Worm (Caenorhabditis elegans) whole organism, young adult: ENCODE data around the gene emc-1.
"Not testable (repeated sequence)": the region's sequence is repeated elsewhere in the genome, so short reads cannot be mapped to it uniquely, and the experiment has no call there.

ENCODE experiments used
- F10E7.11 ChIP-seq: sonication (generic microtip); optimal IDR thresholded peaks from 2 replicates; lab custom pipeline; 2017; ENCODE audit warnings: mild to moderate bottlenecking, missing genetic modification characterization, moderate library complexity, missing compliant biosample characterization
- F49E8.2 ChIP-seq: sonication (generic microtip); optimal IDR thresholded peaks from 3 replicates; lab custom pipeline; 2017; ENCODE audit warnings: missing genetic modification characterization, mild to moderate bottlenecking, missing compliant biosample characterization, antibody characterized with exemption, moderate library complexity; ENCODE audit not compliant: insufficient read depth
- ama-1 ChIP-seq, 3 experiments: fragments of 150-350 bp in 1 of 3; sonication (generic microtip) in 2 of 3; optimal IDR thresholded peaks; 2 replicates each; lab custom pipeline; 2014 to 2018; ENCODE audit warnings: missing biosample characterization in 2 of 3, missing genetic modification characterization in 2 of 3, missing genetic modification reagents in 2 of 3
- atf-7 ChIP-seq: sonication (generic microtip); optimal IDR thresholded peaks from 2 replicates; lab custom pipeline; 2017; ENCODE audit warnings: mild to moderate bottlenecking, missing genetic modification characterization, missing compliant biosample characterization
- bed-2 ChIP-seq: fragments of 200-800 bp; sonication (Bioruptor generic); IDR thresholded peaks from 2 replicates; pipeline ENCODE4 v1.3.6; 2022; ENCODE audit warnings: missing genetic modification reagents, missing genetic modification characterization, missing compliant biosample characterization
- ceh-40 ChIP-seq: fragments of 200-800 bp; sonication (Bioruptor generic); IDR thresholded peaks from 2 replicates; pipeline ENCODE4 v1.3.6; 2022; ENCODE audit warnings: missing genetic modification characterization, missing compliant biosample characterization
- die-1 ChIP-seq: sonication (generic microtip); optimal IDR thresholded peaks from 2 replicates; lab custom pipeline; 2016; ENCODE audit warnings: missing genotype, mild to moderate bottlenecking, missing genetic modification characterization, missing compliant biosample characterization
- dpl-1 ChIP-seq: fragments of 150-350 bp; optimal IDR thresholded peaks from 2 replicates; lab custom pipeline; 2014; ENCODE audit warnings: missing biosample characterization, missing genetic modification reagents, missing genetic modification characterization
- efl-1 ChIP-seq: fragments of 150-350 bp; optimal IDR thresholded peaks from 2 replicates; lab custom pipeline; 2014; ENCODE audit warnings: missing biosample characterization, missing genetic modification reagents, missing genetic modification characterization
- egl-44 ChIP-seq: fragments of 200-800 bp; sonication (Bioruptor generic); IDR thresholded peaks from 2 replicates; pipeline ENCODE4 v1.3.6; 2022; ENCODE audit warnings: missing genetic modification reagents, missing genetic modification characterization, missing compliant biosample characterization
- him-1 ChIP-seq: sonication (generic microtip); optimal IDR thresholded peaks from 2 replicates; lab custom pipeline; 2016; ENCODE audit warnings: missing genotype, missing genetic modification reagents, missing genetic modification characterization, missing compliant biosample characterization
- mcd-1 ChIP-seq: fragments of 200-800 bp; sonication (Bioruptor generic); IDR thresholded peaks from 2 replicates; pipeline ENCODE4 v1.3.6; 2022; ENCODE audit warnings: missing genetic modification reagents, missing genetic modification characterization, missing compliant biosample characterization
- mes-4 ChIP-seq: sonication (generic microtip); optimal IDR thresholded peaks from 2 replicates; lab custom pipeline; 2016; ENCODE audit warnings: missing genotype, missing genetic modification characterization, missing compliant biosample characterization
- tbx-9 ChIP-seq: sonication (generic microtip); optimal IDR thresholded peaks from 2 replicates; lab custom pipeline; 2016; ENCODE audit warnings: borderline replicate concordance, missing genetic modification characterization, inconsistent platforms, missing compliant biosample characterization

ce11 chrII:1454379-1454778 is 45.8 kb downstream of the emc-1 start:
- not testable (repeated sequence) for TF ChIP-seq bed-2 (GFP tag; lab: Robert Waterston, UW); ama-1 (optimal IDR thresholded peaks at IDR 0.05; lab: Kevin White, UChicago); ama-1 (GFP tag; optimal IDR thresholded peaks at IDR 0.05; lab: Kevin White, UChicago); mcd-1; efl-1 (GFP tag; lab: Kevin White, UChicago); mes-4; dpl-1 (GFP tag; lab: Kevin White, UChicago); F49E8.2 (tag; lab: Kevin White, UChicago); F10E7.11 (tag; lab: Kevin White, UChicago); die-1 (tag; lab: Kevin White, UChicago); egl-44 (GFP tag; lab: Robert Waterston, UW); him-1 (tag; lab: Kevin White, UChicago); ceh-40; tbx-9; atf-7 (tag; lab: Kevin White, UChicago)
